Fruit fly (Drosophila melanogaster) whole organism, embryonic: ENCODE measurements around the gene CG3184.

Experiments used
- Adf1 ChIP-seq: fragments of 200-800 bp; sonication (Bioruptor generic); IDR thresholded peaks from 2 replicates; pipeline ENCODE4 v1.3.6; 2022; ENCODE audit warnings: missing biosample characterization, missing genetic modification characterization
- Atf-2 ChIP-seq: fragments of 200-800 bp; sonication (Bioruptor generic); optimal IDR thresholded peaks from 2 replicates; lab custom pipeline; 2016; ENCODE audit warnings: missing biosample characterization, missing genetic modification characterization
- CG10979 ChIP-seq: fragments of 200-800 bp; sonication (Bioruptor generic); optimal IDR thresholded peaks from 2 replicates; lab custom pipeline; 2018; ENCODE audit warnings: missing biosample characterization, mild to moderate bottlenecking, missing genetic modification characterization, moderate library complexity
- CG11695 ChIP-seq: fragments of 200-800 bp; sonication (Bioruptor generic); IDR thresholded peaks from 3 replicates; pipeline ENCODE4 v1.3.6; 2022; ENCODE audit warnings: missing biosample characterization, missing genetic modification characterization
- CG1233 ChIP-seq: fragments of 200-800 bp; sonication (Bioruptor generic); optimal IDR thresholded peaks from 4 replicates; lab custom pipeline; 2018; ENCODE audit warnings: missing biosample characterization, mild to moderate bottlenecking, missing genetic modification characterization
- CG1647 ChIP-seq: fragments of 200-800 bp; sonication (Bioruptor generic); optimal IDR thresholded peaks from 3 replicates; lab custom pipeline; 2016; ENCODE audit warnings: missing biosample characterization, missing genetic modification characterization
- CG16813 ChIP-seq: fragments of 200-800 bp; sonication (Bioruptor generic); IDR thresholded peaks from 3 replicates; pipeline ENCODE4 v1.3.6; 2022; ENCODE audit warnings: missing biosample characterization, missing genetic modification characterization; ENCODE audit not compliant: partially characterized antibody
- CG17328 ChIP-seq: fragments of 200-800 bp; sonication (Bioruptor generic); IDR thresholded peaks from 2 replicates; pipeline ENCODE4 v1.3.6; 2022; ENCODE audit warnings: missing biosample characterization, missing genetic modification characterization
- CG17359 ChIP-seq: fragments of 200-800 bp; sonication (Bioruptor generic); optimal IDR thresholded peaks from 3 replicates; lab custom pipeline; 2018; ENCODE audit warnings: missing biosample characterization, mild to moderate bottlenecking, missing genetic modification characterization, moderate library complexity
- CG17385 ChIP-seq: fragments of 200-800 bp; sonication (Bioruptor generic); optimal IDR thresholded peaks from 3 replicates; lab custom pipeline; 2018; ENCODE audit warnings: missing biosample characterization, mild to moderate bottlenecking, missing genetic modification characterization
- CG1832 ChIP-seq: fragments of 200-800 bp; sonication (Bioruptor generic); optimal IDR thresholded peaks from 2 replicates; lab custom pipeline; 2017; ENCODE audit warnings: missing biosample characterization, mild to moderate bottlenecking, missing genetic modification characterization, inconsistent platforms
- CG3726 ChIP-seq: fragments of 200-800 bp; sonication (Bioruptor generic); IDR thresholded peaks from 3 replicates; pipeline ENCODE4, ENCODE4 v1.3.6; 2022; ENCODE audit warnings: missing biosample characterization, missing genetic modification characterization
- CG3847 ChIP-seq: fragments of 200-800 bp; sonication (Bioruptor generic); IDR thresholded peaks from 2 replicates; pipeline ENCODE4 v1.3.6; 2022; ENCODE audit warnings: missing biosample characterization, missing genetic modification characterization
- CG42726 ChIP-seq: fragments of 200-800 bp; sonication (Bioruptor generic); IDR thresholded peaks from 2 replicates; pipeline ENCODE4 v1.3.6; 2022; ENCODE audit warnings: missing biosample characterization, missing genetic modification characterization; ENCODE audit not compliant: partially characterized antibody
- CG43689 ChIP-seq: fragments of 200-800 bp; sonication (Bioruptor generic); IDR thresholded peaks from 2 replicates; pipeline ENCODE4 v1.3.6; 2022; ENCODE audit warnings: missing biosample characterization, missing genetic modification characterization
- CG4617 ChIP-seq: fragments of 200-800 bp; sonication (Bioruptor generic); optimal IDR thresholded peaks from 3 replicates; lab custom pipeline; 2016; ENCODE audit warnings: missing biosample characterization, missing genetic modification characterization, borderline replicate concordance
- CG4820 ChIP-seq: fragments of 200-800 bp; sonication (Bioruptor generic); optimal IDR thresholded peaks from 3 replicates; lab custom pipeline; 2016; ENCODE audit warnings: missing biosample characterization, missing genetic modification characterization
- CG4854 ChIP-seq: fragments of 200-800 bp; sonication (Bioruptor generic); optimal IDR thresholded peaks from 2 replicates; lab custom pipeline; 2016; ENCODE audit warnings: missing biosample characterization, missing genetic modification characterization, inconsistent platforms
- CG6272 ChIP-seq: fragments of 200-800 bp; sonication (Bioruptor generic); IDR thresholded peaks from 2 replicates; pipeline ENCODE4 v1.3.6; 2022; ENCODE audit warnings: missing biosample characterization, missing genetic modification characterization
- D ChIP-seq, 2 experiments: fragments of 200-800 bp in 1 of 2; fragments of >200 bp in 1 of 2; sonication (Bioruptor generic) in 1 of 2; optimal IDR thresholded peaks; 2 replicates in 1 of 2; 3 replicates in 1 of 2; lab custom pipeline; 2017; ENCODE audit warnings: mild to moderate bottlenecking in 1 of 2, missing biosample characterization in 1 of 2, missing genetic modification characterization in 1 of 2, missing genetic modification reagents in 1 of 2
- Doc2 ChIP-seq: fragments of 200-800 bp; sonication (Bioruptor generic); IDR thresholded peaks from 2 replicates; pipeline ENCODE4 v1.3.6; 2022; ENCODE audit warnings: missing biosample characterization, missing genetic modification characterization
- Drgx ChIP-seq: fragments of 200-800 bp; sonication (Bioruptor generic); IDR thresholded peaks from 2 replicates; pipeline ENCODE4 v1.3.6; 2022; ENCODE audit warnings: missing biosample characterization, missing genetic modification characterization
- Gug ChIP-seq: fragments of 200-800 bp; sonication (Bioruptor generic); IDR thresholded peaks from 4 replicates; pipeline ENCODE4 v1.3.6; 2022; ENCODE audit warnings: missing biosample characterization, missing genetic modification characterization
- HLH54F ChIP-seq: fragments of 200-800 bp; sonication (Bioruptor generic); optimal IDR thresholded peaks from 3 replicates; lab custom pipeline; 2016; ENCODE audit warnings: missing biosample characterization, missing genetic modification characterization
- NC2β ChIP-seq: fragments of 200-800 bp; sonication (Bioruptor generic); optimal IDR thresholded peaks from 2 replicates; lab custom pipeline; 2016; ENCODE audit warnings: missing biosample characterization, missing genetic modification characterization
- Pdp1 ChIP-seq, 2 experiments: fragments of 200-800 bp; sonication (Bioruptor generic); optimal IDR thresholded peaks; 3 replicates each; lab custom pipeline; 2016; ENCODE audit warnings: missing biosample characterization in 2 of 2, missing genetic modification characterization in 2 of 2, mild to moderate bottlenecking in 1 of 2, moderate library complexity in 1 of 2
- Ravus ChIP-seq: fragments of 200-800 bp; sonication (Bioruptor generic); IDR thresholded peaks from 2 replicates; pipeline ENCODE4 v1.3.6; 2022; ENCODE audit warnings: missing biosample characterization, missing genetic modification characterization
- Sox100B ChIP-seq: fragments of 200-800 bp; sonication (Bioruptor generic); optimal IDR thresholded peaks from 3 replicates; lab custom pipeline; 2018; ENCODE audit warnings: missing biosample characterization, mild to moderate bottlenecking, missing genetic modification characterization
- Tbp ChIP-seq: fragments of >200 bp; optimal IDR thresholded peaks from 2 replicates; lab custom pipeline; 2018; ENCODE audit warnings: missing biosample characterization, missing genetic modification characterization
- Trl ChIP-seq, 3 experiments: fragments of >200 bp in 2 of 3; fragments of 200-800 bp in 1 of 3; sonication (Bioruptor generic) in 1 of 3; optimal IDR thresholded peaks; 2 replicates in 1 of 3; 3 replicates in 2 of 3; lab custom pipeline; 2016 to 2017; ENCODE audit warnings: missing biosample characterization in 1 of 3, missing genetic modification characterization in 1 of 3
- ab ChIP-seq: fragments of 200-800 bp; sonication (Bioruptor generic); optimal IDR thresholded peaks from 2 replicates; lab custom pipeline; 2016; ENCODE audit warnings: missing biosample characterization, missing genetic modification characterization
- cg ChIP-seq: fragments of 200-800 bp; sonication (Bioruptor generic); optimal IDR thresholded peaks from 3 replicates; lab custom pipeline; 2019; ENCODE audit warnings: missing biosample characterization, mild to moderate bottlenecking, missing genetic modification characterization, moderate library complexity
- chif ChIP-seq, 2 experiments: fragments of 200-800 bp; sonication (Bioruptor generic); optimal IDR thresholded peaks; 3 replicates each; lab custom pipeline; 2016; ENCODE audit warnings: missing biosample characterization in 2 of 2, missing genetic modification characterization in 2 of 2
- chn ChIP-seq: fragments of 200-800 bp; sonication (Bioruptor generic); optimal IDR thresholded peaks from 2 replicates; lab custom pipeline; 2016; ENCODE audit warnings: missing biosample characterization, missing genetic modification characterization
- croc ChIP-seq: fragments of 200-800 bp; sonication (Bioruptor generic); conservative IDR thresholded peaks from 3 replicates; pipeline ENCODE4 v1.3.6; 2022; ENCODE audit warnings: missing biosample characterization, missing genetic modification characterization
- ems ChIP-seq: fragments of 200-800 bp; sonication (Bioruptor generic); optimal IDR thresholded peaks from 3 replicates; lab custom pipeline; 2016; ENCODE audit warnings: missing biosample characterization, missing genetic modification characterization
- ewg ChIP-seq: fragments of 200-800 bp; sonication (Bioruptor generic); optimal IDR thresholded peaks from 3 replicates; lab custom pipeline; 2017; ENCODE audit warnings: mild to moderate bottlenecking, missing biosample characterization, missing genetic modification reagents, missing genetic modification characterization
- gsb-n ChIP-seq: fragments of 200-800 bp; sonication (Bioruptor generic); optimal IDR thresholded peaks from 3 replicates; lab custom pipeline; 2018; ENCODE audit warnings: missing biosample characterization, mild to moderate bottlenecking, missing genetic modification characterization
- hth ChIP-seq: fragments of >200 bp; optimal IDR thresholded peaks from 2 replicates; lab custom pipeline; 2017; ENCODE audit warnings: inconsistent platforms
- nau ChIP-seq: fragments of 200-800 bp; sonication (Bioruptor generic); optimal IDR thresholded peaks from 3 replicates; lab custom pipeline; 2017; ENCODE audit warnings: missing biosample characterization, mild to moderate bottlenecking, missing genetic modification characterization, missing genetic modification reagents
- onecut ChIP-seq: fragments of 200-800 bp; sonication (Bioruptor generic); IDR thresholded peaks from 2 replicates; pipeline ENCODE4 v1.3.6; 2022; ENCODE audit warnings: missing biosample characterization, missing genetic modification characterization
- phol ChIP-seq: fragments of 200-800 bp; sonication (Bioruptor generic); optimal IDR thresholded peaks from 3 replicates; lab custom pipeline; 2018; ENCODE audit warnings: missing biosample characterization, mild to moderate bottlenecking, missing genetic modification characterization, moderate library complexity
- prd ChIP-seq, 3 experiments: fragments of >200 bp in 2 of 3; fragments of 200-800 bp in 1 of 3; sonication (Bioruptor generic) in 1 of 3; optimal IDR thresholded peaks in 2 of 3; IDR thresholded peaks in 1 of 3; 2 replicates in 2 of 3; 3 replicates in 1 of 3; pipeline versions ENCODE4 v1.3.6 to Lab custom; 2017 to 2022; ENCODE audit warnings: missing biosample characterization in 1 of 3, missing genetic modification characterization in 1 of 3
- row ChIP-seq: fragments of 200-800 bp; sonication (Bioruptor generic); IDR thresholded peaks from 3 replicates; pipeline ENCODE4 v1.3.6; 2022; ENCODE audit warnings: missing biosample characterization, missing genetic modification characterization
- run ChIP-seq: fragments of 200-800 bp; sonication (Bioruptor generic); optimal IDR thresholded peaks from 3 replicates; lab custom pipeline; 2018; ENCODE audit warnings: missing biosample characterization, mild to moderate bottlenecking, missing genetic modification characterization
- salm ChIP-seq: fragments of 200-800 bp; sonication (Bioruptor generic); optimal IDR thresholded peaks from 2 replicates; lab custom pipeline; 2018; ENCODE audit warnings: missing biosample characterization, mild to moderate bottlenecking, missing genetic modification characterization
- trem ChIP-seq: fragments of 200-800 bp; optimal IDR thresholded peaks from 3 replicates; lab custom pipeline; 2019; ENCODE audit warnings: missing biosample characterization, mild to moderate bottlenecking, missing genetic modification characterization, moderate library complexity
- unpg ChIP-seq: fragments of 200-800 bp; sonication (Bioruptor generic); optimal IDR thresholded peaks from 3 replicates; lab custom pipeline; 2018; ENCODE audit warnings: missing biosample characterization, mild to moderate bottlenecking, missing genetic modification characterization, moderate library complexity
- usp ChIP-seq: fragments of >200 bp; optimal IDR thresholded peaks from 2 replicates; lab custom pipeline; 2017; ENCODE audit warnings: missing biosample characterization, missing genetic modification characterization

The CG3184 gene

DNA sequence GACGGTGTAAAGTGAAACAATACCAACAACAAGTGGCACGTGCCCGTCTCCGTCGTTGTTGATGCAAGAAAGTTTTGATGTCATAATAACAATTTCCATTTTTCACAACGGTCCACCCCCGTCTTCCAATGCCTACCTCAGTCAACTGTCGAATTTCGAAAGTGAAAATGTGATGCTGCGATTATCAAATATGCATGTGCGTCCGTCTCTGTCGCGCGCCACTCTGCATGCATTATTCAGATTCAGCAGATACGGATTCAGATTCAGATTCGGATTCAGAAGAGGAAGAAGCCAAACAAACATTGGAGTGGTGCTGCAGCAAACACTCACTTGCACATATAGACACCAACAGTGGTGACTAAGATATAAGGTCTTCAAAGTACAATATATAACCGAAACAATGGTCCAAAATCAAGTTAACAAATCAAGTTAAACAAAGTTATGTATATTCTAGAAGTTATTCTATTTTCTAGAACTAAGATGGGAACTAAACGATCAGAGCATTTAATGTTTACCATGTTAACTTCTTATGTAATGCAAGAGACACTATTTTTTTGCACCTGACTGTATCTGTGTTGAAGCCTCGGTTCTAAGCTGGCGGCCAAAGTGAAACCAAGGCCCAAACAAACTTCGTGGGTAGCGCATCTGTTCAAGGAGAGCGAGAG, 45.8 kb downstream of the CG3184 start (continued):
- TF ChIP-seq Atf-2 (GFP tag; lab: Kevin White, UChicago) = no peak
- no peak for TF ChIP-seq CG4854 (GFP tag; lab: Kevin White, UChicago)
- peak; percentile 20 for TF ChIP-seq Sox100B (GFP tag; lab: Kevin White, UChicago)
- no peak for TF ChIP-seq NC2β
- TF ChIP-seq D (optimal IDR thresholded peaks at IDR 0.05; lab: Kevin White, UChicago) = no peak
- peak; percentile 22 for TF ChIP-seq D (GFP tag; optimal IDR thresholded peaks at IDR 0.05; lab: Kevin White, UChicago)
- TF ChIP-seq CG17385 (GFP tag; lab: Kevin White, UChicago) = peak; percentile 38
- TF ChIP-seq chif (GFP tag; optimal IDR thresholded peaks at IDR 0.05; lab: Kevin White, UChicago) = peak; percentile 21 to 25
- TF ChIP-seq Gug (GFP tag; lab: Robert Waterston, UW) = no peak
- peak; percentile 66 for TF ChIP-seq CG1832 (GFP tag; lab: Kevin White, UChicago)
- TF ChIP-seq croc (GFP tag; lab: Robert Waterston, UW) = peak; percentile 28; the same call in 1 of the 3 replicates
- TF ChIP-seq HLH54F (GFP tag; lab: Kevin White, UChicago) = no peak
- TF ChIP-seq cg (GFP tag; lab: Kevin White, UChicago) = no peak
- no peak for TF ChIP-seq Doc2 (GFP tag; lab: Robert Waterston, UW)
- TF ChIP-seq CG1647 (GFP tag; lab: Kevin White, UChicago) = no peak
- no peak for TF ChIP-seq CG16813 (GFP tag; lab: Robert Waterston, UW)
- TF ChIP-seq Ravus (GFP tag; lab: Robert Waterston, UW) = no peak
- no peak for TF ChIP-seq ems (GFP tag; lab: Kevin White, UChicago)
- no peak for TF ChIP-seq run (tag; lab: Kevin White, UChicago)
- TF ChIP-seq CG6272 (GFP tag; lab: Robert Waterston, UW) = no peak
- peak; percentile 53 for TF ChIP-seq unpg (GFP tag; lab: Kevin White, UChicago)
- TF ChIP-seq Adf1 (GFP tag; lab: Robert Waterston, UW) = no peak
- TF ChIP-seq salm (tag; lab: Kevin White, UChicago) = peak; percentile 3
- TF ChIP-seq CG4820 = peak; percentile 10
- no peak for TF ChIP-seq Tbp (GFP tag; lab: Kevin White, UChicago)
- peak; percentile 0 for TF ChIP-seq chn (GFP tag; lab: Kevin White, UChicago)
- no peak for TF ChIP-seq CG3726 (GFP tag; lab: Robert Waterston, UW)
- TF ChIP-seq CG1233 (GFP tag; lab: Kevin White, UChicago) = peak; percentile 35
- TF ChIP-seq usp = no peak
- TF ChIP-seq gsb-n (tag; lab: Kevin White, UChicago) = peak; percentile 26
- peak; percentile 43; the same call in 1 of the 3 replicates for TF ChIP-seq row (GFP tag; lab: Robert Waterston, UW)
- peak; percentile 16 for TF ChIP-seq ewg (GFP tag; lab: Kevin White, UChicago)
- peak; percentile 61; the same call in 1 of the 3 replicates for TF ChIP-seq CG11695 (GFP tag; lab: Robert Waterston, UW)
- no peak for TF ChIP-seq prd (optimal IDR thresholded peaks at IDR 0.05; lab: Kevin White, UChicago)
- peak; percentile 28; the same call in 1 of the 3 replicates for TF ChIP-seq prd (GFP tag; IDR thresholded peaks at IDR 0.05; lab: Robert Waterston, UW)
- peak; percentile 49; the same call in 1 of the 2 replicates for TF ChIP-seq CG17328 (GFP tag; lab: Robert Waterston, UW)
- TF ChIP-seq onecut (GFP tag; lab: Robert Waterston, UW) = no peak
- peak; percentile 49 for TF ChIP-seq phol (tag; lab: Kevin White, UChicago)
- no peak for TF ChIP-seq ab (GFP tag; lab: Kevin White, UChicago)
- no peak for TF ChIP-seq Trl (optimal IDR thresholded peaks at IDR 0.05; lab: Kevin White, UChicago)
- TF ChIP-seq Trl (GFP tag; optimal IDR thresholded peaks at IDR 0.05; lab: Kevin White, UChicago) = no peak
- no peak for TF ChIP-seq CG42726 (GFP tag; lab: Robert Waterston, UW)
- peak; percentile 67 for TF ChIP-seq CG10979 (tag; lab: Kevin White, UChicago)
- peak; percentile 6 for TF ChIP-seq CG17359
- TF ChIP-seq trem (tag; lab: Kevin White, UChicago) = peak; percentile 42
- TF ChIP-seq hth (lab: Kevin White, UChicago) = no peak
- TF ChIP-seq CG4617 (GFP tag; lab: Kevin White, UChicago) = no peak
- TF ChIP-seq Drgx = peak; percentile 60
- TF ChIP-seq Pdp1 (GFP tag; optimal IDR thresholded peaks at IDR 0.05; lab: Kevin White, UChicago) = peak in 1 of 2 experiments; percentile 52
- no peak for TF ChIP-seq CG43689 (GFP tag; lab: Robert Waterston, UW)
- peak; percentile 21 for TF ChIP-seq nau (GFP tag; lab: Kevin White, UChicago)
- no peak for TF ChIP-seq CG3847 (GFP tag; lab: Robert Waterston, UW)
